Fruit fly (Drosophila melanogaster): Measurements from ENCODE around the gene sky.

sky gene

DNA sequence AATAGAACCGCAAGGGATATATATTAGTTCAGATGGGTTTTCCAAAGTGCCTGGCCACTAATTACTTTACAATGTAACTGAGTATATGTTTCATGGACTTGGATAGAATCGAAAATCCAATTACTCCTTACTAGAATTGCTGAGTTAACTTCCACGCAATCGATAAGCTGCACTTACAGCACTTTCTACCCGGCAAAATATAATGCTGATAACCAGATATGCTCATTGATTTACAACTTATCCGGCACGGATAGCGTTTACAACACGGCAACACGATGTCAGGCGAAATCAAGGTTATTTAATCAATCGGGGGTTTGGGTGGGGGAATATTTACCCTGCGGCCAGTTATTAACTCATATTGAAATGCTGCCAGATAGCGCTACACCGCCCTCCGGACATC lies 5.2 kb downstream of the sky start:
- TF ChIP-seq Mio (GFP tag; optimal IDR thresholded peaks at IDR 0.05) (no peak), Jra (GFP tag; optimal IDR thresholded peaks at IDR 0.05) (no peak), rgr (GFP tag; optimal IDR thresholded peaks at IDR 0.05) (no peak), Hr78 (GFP tag; optimal IDR thresholded peaks at IDR 0.05) (no peak), ey (GFP tag; optimal IDR thresholded peaks at IDR 0.05) (no peak), sv (GFP tag; optimal IDR thresholded peaks at IDR 0.05) (no peak), Hr83 (GFP tag; optimal IDR thresholded peaks at IDR 0.05; ENCODE audit: poor library complexity, severe bottlenecking) (no peak), N (GFP tag; optimal IDR thresholded peaks at IDR 0.05) (no peak), Vsx2 (GFP tag; optimal IDR thresholded peaks at IDR 0.05; ENCODE audit: partially characterized antibody) (no peak), pan (optimal IDR thresholded peaks at IDR 0.05) (no peak)

DNA sequence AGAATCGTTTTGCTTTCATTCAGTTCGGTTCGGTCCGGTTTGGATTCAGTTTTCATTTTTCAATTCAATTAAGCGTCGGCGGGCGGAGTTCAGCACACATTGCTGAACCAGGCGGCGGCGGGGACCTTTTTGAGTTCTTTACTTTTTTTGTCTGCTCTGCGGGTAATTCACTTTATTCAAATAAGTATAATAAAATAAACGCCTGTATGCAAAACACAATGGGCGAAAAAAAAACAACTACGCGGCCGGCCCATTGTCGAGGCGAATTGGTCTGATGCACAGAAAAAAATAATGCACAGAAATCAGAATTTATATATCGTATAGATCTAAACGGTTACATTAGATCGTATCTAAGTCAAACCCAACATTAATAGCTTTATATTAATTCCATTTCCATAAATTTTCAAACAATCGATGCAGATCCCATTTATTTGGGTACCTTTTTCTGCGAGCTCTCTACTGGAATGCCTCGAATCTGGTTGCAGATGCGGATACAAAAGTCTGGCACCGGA lies 5.9 kb downstream of the sky start:
- TF ChIP-seq Hnf4 (GFP tag; optimal IDR thresholded peaks at IDR 0.05): peak; percentile 17
- peak; percentile 14 for TF ChIP-seq sage (GFP tag; optimal IDR thresholded peaks at IDR 0.05)
- no peak for TF ChIP-seq psq (GFP tag; optimal IDR thresholded peaks at IDR 0.05)
- peak; percentile 31 for TF ChIP-seq Sp1 (GFP tag; optimal IDR thresholded peaks at IDR 0.05)
- peak; percentile 73 for TF ChIP-seq fru (GFP tag; optimal IDR thresholded peaks at IDR 0.05)
- peak; percentile 29 for TF ChIP-seq HLH106 (tag; optimal IDR thresholded peaks at IDR 0.05)
- peak; percentile 62 for TF ChIP-seq br (GFP tag; optimal IDR thresholded peaks at IDR 0.05)
- TF ChIP-seq ey (GFP tag; optimal IDR thresholded peaks at IDR 0.05): peak; percentile 55
- peak; percentile 65 for TF ChIP-seq rgr (GFP tag; optimal IDR thresholded peaks at IDR 0.05)
- peak in 1 of 2 experiments; percentile 62 for TF ChIP-seq foxo (GFP tag; optimal IDR thresholded peaks at IDR 0.05)
- peak; percentile 55 for TF ChIP-seq OdsH (GFP tag; optimal IDR thresholded peaks at IDR 0.05)
- TF ChIP-seq brk (GFP tag; optimal IDR thresholded peaks at IDR 0.05): no peak
- TF ChIP-seq lola (GFP tag; optimal IDR thresholded peaks at IDR 0.05): no peak
- TF ChIP-seq h (GFP tag; optimal IDR thresholded peaks at IDR 0.05): peak; percentile 50
- no peak for TF ChIP-seq Rel (GFP tag; optimal IDR thresholded peaks at IDR 0.05)
- peak; percentile 48 for TF ChIP-seq Rel (tag; optimal IDR thresholded peaks at IDR 0.05)
- peak; percentile 16 for TF ChIP-seq woc (GFP tag; optimal IDR thresholded peaks at IDR 0.05)

DNA sequence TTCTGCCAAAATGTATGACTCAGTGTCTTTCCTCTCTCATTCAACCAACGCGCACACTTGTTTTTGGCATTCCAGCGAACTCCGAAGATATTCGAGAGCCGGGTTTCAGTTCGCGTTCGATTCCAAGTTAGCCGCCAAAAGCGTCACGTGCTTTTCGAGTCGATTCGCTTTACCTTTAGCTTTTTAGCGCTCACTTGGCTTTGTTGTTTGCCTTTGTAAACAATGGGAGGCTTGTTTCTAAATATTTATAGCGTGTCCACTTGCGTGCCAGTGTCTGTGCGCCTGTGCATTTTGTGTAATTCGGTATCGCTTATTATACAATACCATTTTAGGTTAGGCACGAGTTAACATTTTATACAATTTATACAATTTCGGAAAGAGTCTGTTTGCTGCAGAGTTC lies 7.4 kb downstream of the sky start:
- no peak for TF ChIP-seq Dif (GFP tag; optimal IDR thresholded peaks at IDR 0.05; ENCODE audit: partially characterized antibody)
- no peak for TF ChIP-seq Myc (optimal IDR thresholded peaks at IDR 0.05)
- no peak for TF ChIP-seq CG32264 (GFP tag; optimal IDR thresholded peaks at IDR 0.05)
- TF ChIP-seq fru (GFP tag; optimal IDR thresholded peaks at IDR 0.05): peak; percentile 16
- TF ChIP-seq sage (GFP tag; optimal IDR thresholded peaks at IDR 0.05): peak; percentile 48
- no peak for TF ChIP-seq psq (GFP tag; optimal IDR thresholded peaks at IDR 0.05)
- no peak for TF ChIP-seq Mio (GFP tag; optimal IDR thresholded peaks at IDR 0.05)
- peak; percentile 3 for TF ChIP-seq CrebA (GFP tag; optimal IDR thresholded peaks at IDR 0.05; ENCODE audit: borderline replicate concordance)
- no peak for TF ChIP-seq Rel (GFP tag; optimal IDR thresholded peaks at IDR 0.05)
- TF ChIP-seq Rel (tag; optimal IDR thresholded peaks at IDR 0.05): peak; percentile 14
- no peak for TF ChIP-seq usp (GFP tag; optimal IDR thresholded peaks at IDR 0.05)
- TF ChIP-seq HLH106 (tag; optimal IDR thresholded peaks at IDR 0.05): peak; percentile 13
- TF ChIP-seq Abd-B (GFP tag; optimal IDR thresholded peaks at IDR 0.05): no peak
- TF ChIP-seq pan (optimal IDR thresholded peaks at IDR 0.05): no peak
- TF ChIP-seq Hnf4 (GFP tag; optimal IDR thresholded peaks at IDR 0.05): peak; percentile 42
- TF ChIP-seq Sp1 (GFP tag; optimal IDR thresholded peaks at IDR 0.05): no peak
- peak; percentile 42 for TF ChIP-seq Hr83 (GFP tag; optimal IDR thresholded peaks at IDR 0.05; ENCODE audit: poor library complexity, severe bottlenecking)
- peak; percentile 56 for TF ChIP-seq rgr (GFP tag; optimal IDR thresholded peaks at IDR 0.05)
- no peak for TF ChIP-seq Hr78 (GFP tag; optimal IDR thresholded peaks at IDR 0.05)
- TF ChIP-seq GATAd (GFP tag; optimal IDR thresholded peaks at IDR 0.05): no peak
- TF ChIP-seq sv (GFP tag; optimal IDR thresholded peaks at IDR 0.05): no peak
- TF ChIP-seq lola (GFP tag; optimal IDR thresholded peaks at IDR 0.05): no peak
- no peak for TF ChIP-seq Vsx2 (GFP tag; optimal IDR thresholded peaks at IDR 0.05; ENCODE audit: partially characterized antibody)
- TF ChIP-seq ey (GFP tag; optimal IDR thresholded peaks at IDR 0.05): no peak
- TF ChIP-seq OdsH (GFP tag; optimal IDR thresholded peaks at IDR 0.05): peak; percentile 38
- TF ChIP-seq Dfd (GFP tag; optimal IDR thresholded peaks at IDR 0.05): no peak
- TF ChIP-seq brk (GFP tag; optimal IDR thresholded peaks at IDR 0.05): peak; percentile 54
- TF ChIP-seq CG9705 (GFP tag; optimal IDR thresholded peaks at IDR 0.05): no peak
- peak; percentile 4 for TF ChIP-seq br (GFP tag; optimal IDR thresholded peaks at IDR 0.05)
- peak; percentile 47 for TF ChIP-seq h (GFP tag; optimal IDR thresholded peaks at IDR 0.05)
- TF ChIP-seq tai (GFP tag; optimal IDR thresholded peaks at IDR 0.05): peak; percentile 19
